Fruit fly (Drosophila melanogaster) whole organism, adult: Measurements from ENCODE around the gene Srp14.

ENCODE experiments used
- CG11617 ChIP-seq: fragments of 200-800 bp; sonication (Bioruptor generic); optimal IDR thresholded peaks from 2 replicates; lab custom pipeline; 2017; ENCODE audit warnings: mild to moderate bottlenecking, missing biosample characterization, missing genetic modification reagents, missing genetic modification characterization
- CG12768 ChIP-seq: fragments of 200-800 bp; sonication (Bioruptor generic); optimal IDR thresholded peaks from 2 replicates; lab custom pipeline; 2017; ENCODE audit warnings: missing biosample characterization, missing genetic modification characterization, mild to moderate bottlenecking, moderate library complexity, missing genetic modification reagents
- CG14711 ChIP-seq: fragments of 200-800 bp; sonication (Bioruptor generic); optimal IDR thresholded peaks from 2 replicates; lab custom pipeline; 2018; ENCODE audit warnings: missing biosample characterization, mild to moderate bottlenecking, missing genetic modification characterization, moderate library complexity
- CG1620 ChIP-seq: fragments of 200-800 bp; sonication (Bioruptor generic); optimal IDR thresholded peaks from 2 replicates; lab custom pipeline; 2016; ENCODE audit warnings: missing biosample characterization, missing genetic modification characterization
- CG33017 ChIP-seq: fragments of 200-800 bp; sonication (Bioruptor generic); optimal IDR thresholded peaks from 2 replicates; lab custom pipeline; 2018; ENCODE audit warnings: missing biosample characterization, mild to moderate bottlenecking, missing genetic modification characterization, moderate library complexity
- CG5204 ChIP-seq: fragments of 200-800 bp; sonication (Bioruptor generic); optimal IDR thresholded peaks from 2 replicates; lab custom pipeline; 2016; ENCODE audit warnings: missing biosample characterization, missing genetic modification characterization
- CG7045 ChIP-seq: fragments of 200-800 bp; sonication (Bioruptor generic); optimal IDR thresholded peaks from 2 replicates; lab custom pipeline; 2017; ENCODE audit warnings: missing biosample characterization, mild to moderate bottlenecking, missing genetic modification characterization
- CG7101 ChIP-seq: fragments of 200-800 bp; sonication (Bioruptor generic); optimal IDR thresholded peaks from 2 replicates; lab custom pipeline; 2018; ENCODE audit warnings: missing biosample characterization, mild to moderate bottlenecking, missing genetic modification characterization, moderate library complexity
- Clk ChIP-seq: fragments of 200-800 bp; sonication (Bioruptor generic); optimal IDR thresholded peaks from 2 replicates; lab custom pipeline; 2017; ENCODE audit warnings: missing biosample characterization, missing genetic modification characterization
- Crg-1 ChIP-seq: fragments of 200-800 bp; sonication (Bioruptor generic); optimal IDR thresholded peaks from 2 replicates; lab custom pipeline; 2016; ENCODE audit warnings: missing biosample characterization, missing genetic modification characterization
- Hr96 ChIP-seq: fragments of 200-800 bp; sonication (Bioruptor generic); optimal IDR thresholded peaks from 2 replicates; lab custom pipeline; 2016; ENCODE audit warnings: missing biosample characterization, missing genetic modification characterization
- Mnt ChIP-seq: fragments of 200-800 bp; sonication (Bioruptor generic); optimal IDR thresholded peaks from 2 replicates; lab custom pipeline; 2016; ENCODE audit warnings: missing biosample characterization, mild to moderate bottlenecking, missing genetic modification characterization
- bab1 ChIP-seq: fragments of 200-800 bp; sonication (Bioruptor generic); optimal IDR thresholded peaks from 3 replicates; lab custom pipeline; 2019; ENCODE audit warnings: missing biosample characterization, mild to moderate bottlenecking, missing genetic modification characterization, moderate library complexity
- cic ChIP-seq: fragments of 200-800 bp; sonication (Bioruptor generic); optimal IDR thresholded peaks from 2 replicates; lab custom pipeline; 2017; ENCODE audit warnings: missing biosample characterization, mild to moderate bottlenecking, missing genetic modification characterization, moderate library complexity
- cnc ChIP-seq, 2 experiments: fragments of >200 bp; optimal IDR thresholded peaks; 2 replicates each; lab custom pipeline; 2017
- kay ChIP-seq: fragments of 200-800 bp; sonication (Bioruptor generic); peaks from one replicate; lab custom pipeline; 2016; ENCODE audit warnings: missing biosample characterization, missing genetic modification characterization, borderline replicate concordance
- ovo ChIP-seq: fragments of 200-800 bp; sonication (Bioruptor generic); optimal IDR thresholded peaks from 2 replicates; lab custom pipeline; 2016; ENCODE audit warnings: missing biosample characterization, missing genetic modification characterization
- pad ChIP-seq: fragments of 200-800 bp; sonication (Bioruptor generic); optimal IDR thresholded peaks from 3 replicates; lab custom pipeline; 2017; ENCODE audit warnings: missing biosample characterization, missing genetic modification characterization, mild to moderate bottlenecking, moderate library complexity, missing genetic modification reagents
- tj ChIP-seq: fragments of 200-800 bp; sonication (Bioruptor generic); optimal IDR thresholded peaks from 3 replicates; lab custom pipeline; 2017; ENCODE audit warnings: missing biosample characterization, mild to moderate bottlenecking, missing genetic modification characterization, moderate library complexity
- toe ChIP-seq: fragments of 200-800 bp; sonication (Bioruptor generic); optimal IDR thresholded peaks from 2 replicates; lab custom pipeline; 2016; ENCODE audit warnings: missing biosample characterization, missing genetic modification characterization

Srp14 gene

DNA sequence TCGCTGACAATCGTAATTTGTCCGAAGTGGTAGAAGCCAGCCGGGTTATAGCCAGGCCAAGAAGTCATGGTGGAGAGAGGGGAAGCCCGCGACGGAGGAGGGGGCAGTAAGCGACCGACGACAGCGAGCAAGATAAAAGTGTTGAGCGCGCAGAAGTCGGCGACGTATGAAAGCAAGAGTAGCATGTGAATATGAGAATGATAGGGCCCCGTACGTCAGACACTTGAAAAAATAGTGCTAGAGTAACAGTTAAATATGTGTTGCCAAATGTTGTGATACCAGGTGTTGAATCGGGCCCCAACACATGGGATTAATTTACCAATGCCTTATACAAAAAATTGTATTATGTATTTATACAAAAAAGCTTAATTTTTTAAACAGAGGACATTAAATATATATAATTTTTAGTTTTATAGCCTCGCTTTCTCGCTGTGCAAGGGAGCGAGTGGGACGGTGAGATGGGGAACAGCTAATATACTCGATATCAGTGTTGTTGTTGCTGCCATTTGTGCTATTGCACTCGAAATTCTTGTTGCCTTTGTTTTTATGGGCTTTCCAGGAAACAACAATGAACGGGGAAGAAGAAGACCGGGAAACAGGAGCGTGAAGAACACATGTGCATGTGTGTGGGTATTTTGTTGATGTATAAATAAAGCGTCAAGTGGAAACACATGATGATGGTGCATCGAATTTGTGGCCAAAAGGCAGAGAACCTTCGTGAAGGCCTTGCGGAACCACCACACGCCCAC, 29.9 kb upstream of the Srp14 start:
- TF ChIP-seq Mnt (GFP tag; lab: Kevin White, UChicago) (peak; percentile 77), CG14711 (peak; percentile 86), cic (peak; percentile 75), Crg-1 (GFP tag; lab: Kevin White, UChicago) (no peak), kay (peak; percentile 65), CG7101 (tag; lab: Kevin White, UChicago) (peak; percentile 86), toe (peak; percentile 63), Hr96 (GFP tag; lab: Kevin White, UChicago) (peak; percentile 44), CG33017 (peak; percentile 91), CG12768 (GFP tag; lab: Kevin White, UChicago) (peak; percentile 85), CG5204 (GFP tag; lab: Kevin White, UChicago) (peak; percentile 77), tj (GFP tag; lab: Kevin White, UChicago) (peak; percentile 97), CG7045 (GFP tag; lab: Kevin White, UChicago) (peak; percentile 87), bab1 (peak; percentile 85), CG11617 (GFP tag; lab: Kevin White, UChicago) (peak; percentile 90), ovo (GFP tag; lab: Kevin White, UChicago) (peak; percentile 20), pad (GFP tag; lab: Kevin White, UChicago) (peak; percentile 80), CG1620 (GFP tag; lab: Kevin White, UChicago) (peak; percentile 79), cnc (optimal IDR thresholded peaks at IDR 0.05; lab: Kevin White, UChicago) (no peak), Clk (GFP tag; lab: Kevin White, UChicago) (peak; percentile 78)

DNA sequence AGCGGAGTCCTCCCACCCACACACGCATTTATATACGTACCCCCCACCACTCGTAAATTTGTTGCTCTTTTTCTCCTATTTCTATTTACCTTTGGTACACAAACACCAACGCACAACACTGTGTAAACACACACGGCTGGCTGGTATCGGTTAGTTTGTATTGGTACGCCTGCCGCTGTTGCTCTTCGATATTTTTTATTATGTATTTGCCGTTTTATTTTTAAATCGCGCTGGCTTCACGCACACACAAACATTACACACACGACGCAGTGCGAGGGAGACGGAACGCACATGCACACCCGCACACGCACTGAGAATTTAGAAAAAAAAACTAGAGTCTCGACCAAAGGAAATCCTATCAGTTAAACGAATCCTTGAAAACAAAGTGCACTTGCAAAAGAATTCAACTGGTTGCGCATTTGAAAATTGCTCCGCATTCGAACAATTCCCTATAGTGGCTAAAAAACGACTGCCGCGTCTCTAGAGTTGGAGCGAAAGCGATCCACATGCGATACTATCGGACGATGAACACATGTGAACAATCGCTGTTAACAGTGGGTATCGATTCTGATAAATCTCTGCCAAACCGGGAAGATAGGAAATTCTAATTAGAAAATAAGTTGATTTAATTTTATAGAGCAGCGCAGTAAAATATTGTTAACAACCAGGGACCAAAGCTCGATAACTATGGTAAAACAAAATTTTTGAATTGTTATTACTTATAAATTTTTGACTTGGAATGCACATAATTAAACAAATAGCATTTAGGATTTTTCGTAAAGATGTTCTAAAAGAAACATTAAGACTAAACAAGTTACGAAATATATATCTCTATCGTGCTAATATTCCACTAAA, 29.1 kb upstream of the Srp14 start:
- TF ChIP-seq Crg-1 (GFP tag; lab: Kevin White, UChicago) (peak; percentile 87), cnc (optimal IDR thresholded peaks at IDR 0.05; lab: Kevin White, UChicago) (no peak), bab1 (peak; percentile 36), CG11617 (GFP tag; lab: Kevin White, UChicago) (no peak), CG14711 (peak; percentile 17), CG12768 (GFP tag; lab: Kevin White, UChicago) (peak; percentile 90), Hr96 (GFP tag; lab: Kevin White, UChicago) (peak; percentile 64), Mnt (GFP tag; lab: Kevin White, UChicago) (peak; percentile 84), cic (peak; percentile 73), CG7101 (tag; lab: Kevin White, UChicago) (peak; percentile 75), kay (peak; percentile 73), tj (GFP tag; lab: Kevin White, UChicago) (no peak), toe (no peak), CG7045 (GFP tag; lab: Kevin White, UChicago) (peak; percentile 52), CG33017 (peak; percentile 36), ovo (GFP tag; lab: Kevin White, UChicago) (peak; percentile 72), CG1620 (GFP tag; lab: Kevin White, UChicago) (no peak), Clk (GFP tag; lab: Kevin White, UChicago) (peak; percentile 23), CG5204 (GFP tag; lab: Kevin White, UChicago) (no peak), pad (GFP tag; lab: Kevin White, UChicago) (peak; percentile 12)

dm6 chr3R:20551487-20552079, 28.3 kb upstream of the Srp14 start:
- no peak for TF ChIP-seq Hr96 (GFP tag; lab: Kevin White, UChicago)
- no peak for TF ChIP-seq CG5204 (GFP tag; lab: Kevin White, UChicago)
- no peak for TF ChIP-seq cic
- no peak for TF ChIP-seq kay
- TF ChIP-seq ovo (GFP tag; lab: Kevin White, UChicago), result no peak
- TF ChIP-seq CG12768 (GFP tag; lab: Kevin White, UChicago), result peak; percentile 15
- no peak for TF ChIP-seq CG7045 (GFP tag; lab: Kevin White, UChicago)

dm6 chr3R:20552093-20552492, 27.8 kb upstream of the Srp14 start, which contains the start of gene Stat92E:
TSS of gene Stat92E (minus strand) at chr3R:20552311.
- TF ChIP-seq tj (GFP tag; lab: Kevin White, UChicago) (peak; percentile 24), Crg-1 (GFP tag; lab: Kevin White, UChicago) (no peak), kay (peak; percentile 21)

dm6 chr3R:20554300-20554699, 25.6 kb upstream of the Srp14 start, which contains the start of gene att-ORFB:
TSS of gene att-ORFB (minus strand) at chr3R:20554400.
- TF ChIP-seq cic, result no peak
- TF ChIP-seq cnc (optimal IDR thresholded peaks at IDR 0.05; lab: Kevin White, UChicago), result no peak
- TF ChIP-seq CG5204 (GFP tag; lab: Kevin White, UChicago), result no peak
- no peak for TF ChIP-seq CG11617 (GFP tag; lab: Kevin White, UChicago)
- TF ChIP-seq Mnt (GFP tag; lab: Kevin White, UChicago), result no peak
- no peak for TF ChIP-seq CG7101 (tag; lab: Kevin White, UChicago)
- no peak for TF ChIP-seq tj (GFP tag; lab: Kevin White, UChicago)
- TF ChIP-seq Hr96 (GFP tag; lab: Kevin White, UChicago), result no peak
- no peak for TF ChIP-seq bab1
